Fruit fly (Drosophila melanogaster) whole organism, adult: ENCODE data around the gene CG44476.

Source experiments
- CG11617 ChIP-seq: fragments of 200-800 bp; sonication (Bioruptor generic); optimal IDR thresholded peaks from 2 replicates; lab custom pipeline; 2017; ENCODE audit warnings: mild to moderate bottlenecking, missing biosample characterization, missing genetic modification reagents, missing genetic modification characterization
- CG12768 ChIP-seq: fragments of 200-800 bp; sonication (Bioruptor generic); optimal IDR thresholded peaks from 2 replicates; lab custom pipeline; 2017; ENCODE audit warnings: missing biosample characterization, missing genetic modification characterization, mild to moderate bottlenecking, moderate library complexity, missing genetic modification reagents
- CG14711 ChIP-seq: fragments of 200-800 bp; sonication (Bioruptor generic); optimal IDR thresholded peaks from 2 replicates; lab custom pipeline; 2018; ENCODE audit warnings: missing biosample characterization, mild to moderate bottlenecking, missing genetic modification characterization, moderate library complexity
- CG1620 ChIP-seq: fragments of 200-800 bp; sonication (Bioruptor generic); optimal IDR thresholded peaks from 2 replicates; lab custom pipeline; 2016; ENCODE audit warnings: missing biosample characterization, missing genetic modification characterization
- CG33017 ChIP-seq: fragments of 200-800 bp; sonication (Bioruptor generic); optimal IDR thresholded peaks from 2 replicates; lab custom pipeline; 2018; ENCODE audit warnings: missing biosample characterization, mild to moderate bottlenecking, missing genetic modification characterization, moderate library complexity
- CG5204 ChIP-seq: fragments of 200-800 bp; sonication (Bioruptor generic); optimal IDR thresholded peaks from 2 replicates; lab custom pipeline; 2016; ENCODE audit warnings: missing biosample characterization, missing genetic modification characterization
- CG7045 ChIP-seq: fragments of 200-800 bp; sonication (Bioruptor generic); optimal IDR thresholded peaks from 2 replicates; lab custom pipeline; 2017; ENCODE audit warnings: missing biosample characterization, mild to moderate bottlenecking, missing genetic modification characterization
- CG7101 ChIP-seq: fragments of 200-800 bp; sonication (Bioruptor generic); optimal IDR thresholded peaks from 2 replicates; lab custom pipeline; 2018; ENCODE audit warnings: missing biosample characterization, mild to moderate bottlenecking, missing genetic modification characterization, moderate library complexity
- Clk ChIP-seq: fragments of 200-800 bp; sonication (Bioruptor generic); optimal IDR thresholded peaks from 2 replicates; lab custom pipeline; 2017; ENCODE audit warnings: missing biosample characterization, missing genetic modification characterization
- Crg-1 ChIP-seq: fragments of 200-800 bp; sonication (Bioruptor generic); optimal IDR thresholded peaks from 2 replicates; lab custom pipeline; 2016; ENCODE audit warnings: missing biosample characterization, missing genetic modification characterization
- Hr96 ChIP-seq: fragments of 200-800 bp; sonication (Bioruptor generic); optimal IDR thresholded peaks from 2 replicates; lab custom pipeline; 2016; ENCODE audit warnings: missing biosample characterization, missing genetic modification characterization
- Mnt ChIP-seq: fragments of 200-800 bp; sonication (Bioruptor generic); optimal IDR thresholded peaks from 2 replicates; lab custom pipeline; 2016; ENCODE audit warnings: missing biosample characterization, mild to moderate bottlenecking, missing genetic modification characterization
- bab1 ChIP-seq: fragments of 200-800 bp; sonication (Bioruptor generic); optimal IDR thresholded peaks from 3 replicates; lab custom pipeline; 2019; ENCODE audit warnings: missing biosample characterization, mild to moderate bottlenecking, missing genetic modification characterization, moderate library complexity
- cic ChIP-seq: fragments of 200-800 bp; sonication (Bioruptor generic); optimal IDR thresholded peaks from 2 replicates; lab custom pipeline; 2017; ENCODE audit warnings: missing biosample characterization, mild to moderate bottlenecking, missing genetic modification characterization, moderate library complexity
- cnc ChIP-seq, 2 experiments: fragments of >200 bp; optimal IDR thresholded peaks; 2 replicates each; lab custom pipeline; 2017
- kay ChIP-seq: fragments of 200-800 bp; sonication (Bioruptor generic); peaks from one replicate; lab custom pipeline; 2016; ENCODE audit warnings: missing biosample characterization, missing genetic modification characterization, borderline replicate concordance
- ovo ChIP-seq: fragments of 200-800 bp; sonication (Bioruptor generic); optimal IDR thresholded peaks from 2 replicates; lab custom pipeline; 2016; ENCODE audit warnings: missing biosample characterization, missing genetic modification characterization
- pad ChIP-seq: fragments of 200-800 bp; sonication (Bioruptor generic); optimal IDR thresholded peaks from 3 replicates; lab custom pipeline; 2017; ENCODE audit warnings: missing biosample characterization, missing genetic modification characterization, mild to moderate bottlenecking, moderate library complexity, missing genetic modification reagents
- tj ChIP-seq: fragments of 200-800 bp; sonication (Bioruptor generic); optimal IDR thresholded peaks from 3 replicates; lab custom pipeline; 2017; ENCODE audit warnings: missing biosample characterization, mild to moderate bottlenecking, missing genetic modification characterization, moderate library complexity
- toe ChIP-seq: fragments of 200-800 bp; sonication (Bioruptor generic); optimal IDR thresholded peaks from 2 replicates; lab custom pipeline; 2016; ENCODE audit warnings: missing biosample characterization, missing genetic modification characterization

CG44476 gene

dm6 chr2L:18141471-18142345 is 28.7 kb upstream of the CG44476 start:
- TF ChIP-seq ovo (GFP tag; lab: Kevin White, UChicago) (no peak), toe (GFP tag; lab: Kevin White, UChicago) (no peak), CG11617 (GFP tag; lab: Kevin White, UChicago) (peak; percentile 49), CG33017 (peak; percentile 35), CG7045 (GFP tag; lab: Kevin White, UChicago) (no peak), kay (GFP tag; lab: Kevin White, UChicago) (no peak), CG7101 (tag; lab: Kevin White, UChicago) (peak; percentile 34), CG1620 (no peak), tj (GFP tag; lab: Kevin White, UChicago) (peak; percentile 77), Hr96 (GFP tag; lab: Kevin White, UChicago) (no peak), bab1 (GFP tag; lab: Kevin White, UChicago) (peak; percentile 5), CG12768 (GFP tag; lab: Kevin White, UChicago) (peak; percentile 15), CG14711 (peak; percentile 27), Clk (GFP tag; lab: Kevin White, UChicago) (no peak), CG5204 (GFP tag; lab: Kevin White, UChicago) (peak; percentile 32)

dm6 chr2L:18140544-18140943 is 27.6 kb upstream of the CG44476 start:
- TF ChIP-seq CG5204 (GFP tag; lab: Kevin White, UChicago), result no peak
- TF ChIP-seq Mnt, result no peak

dm6 chr2L:18137591-18138247 is 24.7 kb upstream of the CG44476 start, which contains the start of gene kel:
kel (minus strand) TSS chr2L:18138083.
- TF ChIP-seq CG7101 (tag; lab: Kevin White, UChicago) (peak; percentile 26), pad (GFP tag; lab: Kevin White, UChicago) (no peak), CG14711 (peak; percentile 22), Hr96 (GFP tag; lab: Kevin White, UChicago) (no peak), CG33017 (peak; percentile 28), tj (GFP tag; lab: Kevin White, UChicago) (peak; percentile 20), CG11617 (GFP tag; lab: Kevin White, UChicago) (no peak), CG5204 (GFP tag; lab: Kevin White, UChicago) (no peak), CG12768 (GFP tag; lab: Kevin White, UChicago) (peak; percentile 28), Clk (GFP tag; lab: Kevin White, UChicago) (no peak), cic (peak; percentile 4), Mnt (peak; percentile 9), kay (GFP tag; lab: Kevin White, UChicago) (no peak), bab1 (GFP tag; lab: Kevin White, UChicago) (peak; percentile 63)

- TF ChIP-seq CG7045 (GFP tag; lab: Kevin White, UChicago), result peak; percentile 75
- TF ChIP-seq Crg-1, result peak; percentile 41
- peak; percentile 32 for TF ChIP-seq CG33017
- TF ChIP-seq CG1620, result no peak
- TF ChIP-seq cnc (optimal IDR thresholded peaks at IDR 0.05; lab: Kevin White, UChicago), result no peak
- TF ChIP-seq Clk (GFP tag; lab: Kevin White, UChicago), result peak; percentile 40
- TF ChIP-seq cic, result peak; percentile 67
- peak; percentile 25 for TF ChIP-seq CG14711
- peak; percentile 35 for TF ChIP-seq pad (GFP tag; lab: Kevin White, UChicago)
- peak; percentile 67 for TF ChIP-seq kay (GFP tag; lab: Kevin White, UChicago)
- peak; percentile 54 for TF ChIP-seq CG11617 (GFP tag; lab: Kevin White, UChicago)
- peak; percentile 5 for TF ChIP-seq tj (GFP tag; lab: Kevin White, UChicago)
- peak; percentile 45 for TF ChIP-seq CG7101 (tag; lab: Kevin White, UChicago)
- TF ChIP-seq bab1 (GFP tag; lab: Kevin White, UChicago), result no peak
- peak; percentile 60 for TF ChIP-seq CG12768 (GFP tag; lab: Kevin White, UChicago)
- peak; percentile 28 for TF ChIP-seq ovo (GFP tag; lab: Kevin White, UChicago)
- TF ChIP-seq CG5204 (GFP tag; lab: Kevin White, UChicago), result peak; percentile 17
- no peak for TF ChIP-seq toe (GFP tag; lab: Kevin White, UChicago)
- peak; percentile 15 for TF ChIP-seq Mnt
- peak; percentile 41 for TF ChIP-seq Hr96 (GFP tag; lab: Kevin White, UChicago)
These were observed 23.5 kb upstream of the CG44476 start for dm6 chr2L:18136427-18136857.

dm6 chr2L:18134615-18135014 is 21.6 kb upstream of the CG44476 start:
- no peak for TF ChIP-seq bab1 (GFP tag; lab: Kevin White, UChicago)

dm6 chr2L:18125649-18126048 is 12.7 kb upstream of the CG44476 start, which contains the start of gene Grl36b:
Grl36b (minus strand) TSS chr2L:18125749.
- TF ChIP-seq CG14711 (no peak), CG11617 (GFP tag; lab: Kevin White, UChicago) (no peak), toe (GFP tag; lab: Kevin White, UChicago) (no peak), CG33017 (no peak)
